Worm (Caenorhabditis elegans): ENCODE results near the gene C05G5.5.

DNA sequence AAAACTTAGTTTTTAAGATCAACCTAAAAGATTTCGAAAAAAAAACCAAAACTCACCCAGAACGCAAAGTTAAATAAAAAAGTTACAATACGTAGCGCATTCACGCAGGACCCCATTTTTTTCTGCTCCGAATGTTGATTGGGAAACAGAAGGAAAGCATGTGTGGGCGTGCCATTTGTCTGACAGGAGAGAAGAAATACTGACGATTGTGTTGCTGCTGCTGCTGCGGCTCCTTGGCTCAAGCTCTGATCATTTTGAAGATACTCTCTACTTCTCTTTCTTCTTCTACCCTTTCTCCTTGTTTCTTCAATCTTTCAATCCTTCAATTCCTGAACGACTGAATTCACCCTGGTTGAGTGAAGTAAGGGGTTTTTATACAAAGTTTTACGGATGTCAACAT lies 31.6 kb downstream of the C05G5.5 start, which contains the start of gene tsp-8:
- TF ChIP-seq nhr-11 (tag; optimal IDR thresholded peaks at IDR 0.05) = no peak
- TF ChIP-seq unc-39 (tag; optimal IDR thresholded peaks at IDR 0.05) = no peak
- TF ChIP-seq unc-62 (GFP tag; optimal IDR thresholded peaks at IDR 0.05) = no peak
- no peak for TF ChIP-seq nhr-10 (tag; optimal IDR thresholded peaks at IDR 0.05)
- TF ChIP-seq lin-13 (GFP tag; optimal IDR thresholded peaks at IDR 0.05) = no peak
- TF ChIP-seq ztf-1 (GFP tag; conservative IDR thresholded peaks at IDR 0.05) = no peak
- no peak for TF ChIP-seq skn-1 (tag; optimal IDR thresholded peaks at IDR 0.05)
- no peak for TF ChIP-seq nhr-25 (tag; optimal IDR thresholded peaks at IDR 0.05)
- no peak for TF ChIP-seq crh-2 (tag; optimal IDR thresholded peaks at IDR 0.05)
- TF ChIP-seq ama-1 (optimal IDR thresholded peaks at IDR 0.05) = no peak
